Worm (Caenorhabditis elegans) whole organism, L2 larva: ENCODE measurements around the gene F59D6.1.
"Not testable (repeated sequence)": the region's sequence is repeated elsewhere in the genome, so short reads cannot be mapped to it uniquely, and the experiment has no call there.

Experiments
- C34F6.9 ChIP-seq: fragments of 150-350 bp; optimal IDR thresholded peaks from 2 replicates; lab custom pipeline; 2014; ENCODE audit warnings: missing biosample characterization, missing genetic modification characterization
- F13H6.1 ChIP-seq: sonication (generic microtip); optimal IDR thresholded peaks from 2 replicates; lab custom pipeline; 2016; ENCODE audit warnings: missing genetic modification characterization, missing compliant biosample characterization
- Y55F3AM.14 ChIP-seq: fragments of 200-800 bp; sonication (Bioruptor generic); optimal IDR thresholded peaks from 2 replicates; lab custom pipeline; 2018; ENCODE audit warnings: mild to moderate bottlenecking, missing genetic modification characterization, missing compliant biosample characterization
- ZK546.5 ChIP-seq: sonication (generic microtip); optimal IDR thresholded peaks from 2 replicates; lab custom pipeline; 2017; ENCODE audit warnings: missing biosample characterization, missing genetic modification characterization
- alr-1 ChIP-seq: fragments of 150-350 bp; optimal IDR thresholded peaks from 2 replicates; lab custom pipeline; 2014; ENCODE audit warnings: missing biosample characterization, missing genetic modification characterization
- ama-1 ChIP-seq: fragments of 150-350 bp; optimal IDR thresholded peaks from 2 replicates; lab custom pipeline; 2018; ENCODE audit warnings: inconsistent platforms
- blmp-1 ChIP-seq: sonication (generic microtip); optimal IDR thresholded peaks from 2 replicates; lab custom pipeline; 2017; ENCODE audit warnings: missing genetic modification characterization, mild to moderate bottlenecking, missing compliant biosample characterization, antibody characterized with exemption, moderate library complexity; ENCODE audit not compliant: insufficient read depth
- ceh-16 ChIP-seq: fragments of 150-350 bp; optimal IDR thresholded peaks from 2 replicates; lab custom pipeline; 2014; ENCODE audit warnings: missing biosample characterization, missing genetic modification characterization
- ceh-82 ChIP-seq: fragments of 150-350 bp; optimal IDR thresholded peaks from 2 replicates; lab custom pipeline; 2014; ENCODE audit warnings: missing biosample characterization, missing genetic modification characterization
- crh-2 ChIP-seq: sonication (generic microtip); optimal IDR thresholded peaks from 2 replicates; lab custom pipeline; 2017; ENCODE audit warnings: missing biosample characterization, missing genetic modification characterization
- dmd-4 ChIP-seq: sonication (generic microtip); optimal IDR thresholded peaks from 2 replicates; lab custom pipeline; 2017; ENCODE audit warnings: missing biosample characterization, missing genetic modification characterization
- elt-1 ChIP-seq: fragments of 150-350 bp; optimal IDR thresholded peaks from 2 replicates; lab custom pipeline; 2014; ENCODE audit warnings: missing biosample characterization, missing genetic modification characterization
- fos-1 ChIP-seq: fragments of 150-350 bp; optimal IDR thresholded peaks from 2 replicates; lab custom pipeline; 2014; ENCODE audit warnings: missing biosample characterization, missing genetic modification characterization
- lin-11 ChIP-seq: fragments of 150-350 bp; sonication (generic microtip); optimal IDR thresholded peaks from 2 replicates; lab custom pipeline; 2014; ENCODE audit warnings: missing biosample characterization, missing genetic modification characterization, inconsistent platforms, mixed read lengths
- lin-13 ChIP-seq: fragments of 150-350 bp; optimal IDR thresholded peaks from 2 replicates; lab custom pipeline; 2014; ENCODE audit warnings: missing biosample characterization, missing genetic modification reagents, missing genetic modification characterization
- lsy-2 ChIP-seq, 2 experiments: fragments of 150-350 bp in 1 of 2; sonication (generic microtip) in 1 of 2; optimal IDR thresholded peaks; 2 replicates each; lab custom pipeline; 2014 to 2017; ENCODE audit warnings: missing biosample characterization in 2 of 2, missing genetic modification characterization in 2 of 2
- mab-5 ChIP-seq: fragments of 150-350 bp; optimal IDR thresholded peaks from 2 replicates; lab custom pipeline; 2014; ENCODE audit warnings: missing biosample characterization, missing genetic modification characterization
- mbf-1 ChIP-seq: sonication (generic microtip); optimal IDR thresholded peaks from 2 replicates; lab custom pipeline; 2017; ENCODE audit warnings: missing biosample characterization, missing genetic modification characterization
- mdl-1 ChIP-seq, 2 experiments: fragments of 150-350 bp in 1 of 2; sonication (generic microtip) in 1 of 2; optimal IDR thresholded peaks; 2 replicates each; lab custom pipeline; 2017; ENCODE audit warnings: missing biosample characterization in 2 of 2, missing genetic modification characterization in 2 of 2
- nhr-10 ChIP-seq: sonication (generic microtip); optimal IDR thresholded peaks from 2 replicates; lab custom pipeline; 2017; ENCODE audit warnings: missing biosample characterization, missing genetic modification characterization
- nhr-11 ChIP-seq: fragments of 150-350 bp; optimal IDR thresholded peaks from 2 replicates; lab custom pipeline; 2014; ENCODE audit warnings: missing biosample characterization, missing genetic modification characterization
- nhr-12 ChIP-seq: fragments of 150-350 bp; optimal IDR thresholded peaks from 2 replicates; lab custom pipeline; 2014; ENCODE audit warnings: missing biosample characterization, missing genetic modification characterization
- nhr-129 ChIP-seq: fragments of 150-350 bp; optimal IDR thresholded peaks from 2 replicates; lab custom pipeline; 2014; ENCODE audit warnings: missing biosample characterization, missing genetic modification characterization
- nhr-21 ChIP-seq: fragments of 150-350 bp; optimal IDR thresholded peaks from 2 replicates; lab custom pipeline; 2014; ENCODE audit warnings: missing biosample characterization, missing genetic modification characterization
- nhr-23 ChIP-seq: fragments of 150-350 bp; optimal IDR thresholded peaks from 2 replicates; lab custom pipeline; 2014; ENCODE audit warnings: missing biosample characterization, missing genetic modification reagents, missing genetic modification characterization
- nhr-237 ChIP-seq: fragments of 150-350 bp; optimal IDR thresholded peaks from 2 replicates; lab custom pipeline; 2014; ENCODE audit warnings: missing biosample characterization, missing genetic modification characterization
- nhr-25 ChIP-seq: fragments of 150-350 bp; sonication (generic microtip); optimal IDR thresholded peaks from 3 replicates; lab custom pipeline; 2014; ENCODE audit warnings: missing biosample characterization, missing genetic modification characterization
- peb-1 ChIP-seq: fragments of 150-350 bp; optimal IDR thresholded peaks from 2 replicates; lab custom pipeline; 2014; ENCODE audit warnings: missing biosample characterization, missing genetic modification characterization
- skn-1 ChIP-seq: sonication (generic microtip); optimal IDR thresholded peaks from 2 replicates; lab custom pipeline; 2017; ENCODE audit warnings: missing biosample characterization, missing genetic modification characterization
- sma-9 ChIP-seq, 2 experiments: fragments of 150-350 bp in 1 of 2; sonication (generic microtip) in 1 of 2; optimal IDR thresholded peaks; 2 replicates each; lab custom pipeline; 2014 to 2016; ENCODE audit warnings: missing genetic modification characterization in 2 of 2, mild to moderate bottlenecking in 1 of 2, missing biosample characterization in 1 of 2, missing compliant biosample characterization in 1 of 2, missing genetic modification reagents in 1 of 2, moderate library complexity in 1 of 2
- unc-55 ChIP-seq: fragments of 150-350 bp; sonication (generic microtip); optimal IDR thresholded peaks from 3 replicates; lab custom pipeline; 2014; ENCODE audit warnings: missing biosample characterization, missing genetic modification reagents, missing genetic modification characterization
- unc-62 ChIP-seq: fragments of 150-350 bp; optimal IDR thresholded peaks from 2 replicates; lab custom pipeline; 2014; ENCODE audit warnings: missing biosample characterization, missing genetic modification reagents, missing genetic modification characterization
- zag-1 ChIP-seq: fragments of 150-350 bp; optimal IDR thresholded peaks from 2 replicates; lab custom pipeline; 2014; ENCODE audit warnings: missing biosample characterization, missing genetic modification characterization
- ztf-1 ChIP-seq: fragments of 200-800 bp; sonication (Bioruptor generic); conservative IDR thresholded peaks from 2 replicates; pipeline ENCODE4 v1.3.6; 2022; ENCODE audit warnings: missing genetic modification characterization, missing compliant biosample characterization
- ztf-11 ChIP-seq: sonication (generic microtip); optimal IDR thresholded peaks from 2 replicates; lab custom pipeline; 2017; ENCODE audit warnings: missing biosample characterization, missing genetic modification characterization

F59D6.1 gene

ce11 chrV:3054254-3054653, 9.3 kb downstream of the F59D6.1 start, which contains the start of gene C50H11.8:
Gene C50H11.8, plus strand, starts transcription at chrV:3054554.
- TF ChIP-seq zag-1 (tag; lab: Kevin White, UChicago) (no peak), C34F6.9 (tag; lab: Kevin White, UChicago) (no peak), lsy-2 (tag; optimal IDR thresholded peaks at IDR 0.05; lab: Kevin White, UChicago) (no peak), ZK546.5 (no peak), crh-2 (tag; lab: Kevin White, UChicago) (no peak), unc-62 (GFP tag; lab: Kevin White, UChicago) (no peak), sma-9 (GFP tag; optimal IDR thresholded peaks at IDR 0.05; lab: Kevin White, UChicago) (no peak), sma-9 (tag; optimal IDR thresholded peaks at IDR 0.05; lab: Kevin White, UChicago) (no peak), lin-11 (tag; lab: Kevin White, UChicago) (no peak), ceh-16 (tag; lab: Kevin White, UChicago) (no peak), ama-1 (lab: Kevin White, UChicago) (no peak)

- TF ChIP-seq lin-11 (tag; lab: Kevin White, UChicago) = no peak
- no peak for TF ChIP-seq nhr-21 (tag; lab: Kevin White, UChicago)
- TF ChIP-seq sma-9 (GFP tag; optimal IDR thresholded peaks at IDR 0.05; lab: Kevin White, UChicago) = no peak
- TF ChIP-seq sma-9 (tag; optimal IDR thresholded peaks at IDR 0.05; lab: Kevin White, UChicago) = no peak
- no peak for TF ChIP-seq nhr-10 (tag; lab: Kevin White, UChicago)
- no peak for TF ChIP-seq nhr-129 (tag; lab: Kevin White, UChicago)
Observed at ce11 chrV:3058996-3059395, 14.1 kb downstream of the F59D6.1 start, which contains the start of gene str-244. Gene str-244, minus strand, starts transcription at chrV:3059096.

- no peak for TF ChIP-seq nhr-237 (tag; lab: Kevin White, UChicago)
- TF ChIP-seq dmd-4 (tag; lab: Kevin White, UChicago) = no peak
- TF ChIP-seq ceh-82 (tag; lab: Kevin White, UChicago) = no peak
- TF ChIP-seq C34F6.9 (tag; lab: Kevin White, UChicago) = no peak
- no peak for TF ChIP-seq fos-1 (tag; lab: Kevin White, UChicago)
- no peak for TF ChIP-seq nhr-12 (tag; lab: Kevin White, UChicago)
- no peak for TF ChIP-seq ZK546.5
- no peak for TF ChIP-seq elt-1 (tag; lab: Kevin White, UChicago)
- no peak for TF ChIP-seq nhr-11
- no peak for TF ChIP-seq ama-1 (lab: Kevin White, UChicago)
- TF ChIP-seq peb-1 (tag; lab: Kevin White, UChicago) = no peak
- no peak for TF ChIP-seq nhr-25 (tag; lab: Kevin White, UChicago)
- no peak for TF ChIP-seq lin-13 (GFP tag; lab: Kevin White, UChicago)
- no peak for TF ChIP-seq skn-1 (tag; lab: Kevin White, UChicago)
- TF ChIP-seq Y55F3AM.14 (GFP tag; lab: Kevin White, UChicago) = no peak
- TF ChIP-seq ztf-11 (tag; lab: Kevin White, UChicago) = no peak
- TF ChIP-seq unc-55 (GFP tag; lab: Kevin White, UChicago) = no peak
Observed at ce11 chrV:3062078-3062477, 17.1 kb downstream of the F59D6.1 start, which contains the start of gene srt-15. Gene srt-15, minus strand, starts transcription at chrV:3062178.

ce11 chrV:3064418-3064817, 19.5 kb downstream of the F59D6.1 start, which contains the start of gene srt-16:
Gene srt-16, minus strand, starts transcription at chrV:3064518.
- not testable (repeated sequence) for TF ChIP-seq sma-9 (GFP tag; optimal IDR thresholded peaks at IDR 0.05; lab: Kevin White, UChicago); sma-9 (tag; optimal IDR thresholded peaks at IDR 0.05; lab: Kevin White, UChicago); lin-13 (GFP tag; lab: Kevin White, UChicago); mbf-1 (tag; lab: Kevin White, UChicago)

- TF ChIP-seq mab-5 (tag; lab: Kevin White, UChicago) (no peak), skn-1 (tag; lab: Kevin White, UChicago) (no peak), Y55F3AM.14 (GFP tag; lab: Kevin White, UChicago) (no peak), ztf-1 (GFP tag; lab: Robert Waterston, UW) (no peak), alr-1 (tag; lab: Kevin White, UChicago) (no peak), F13H6.1 (no peak), nhr-10 (tag; lab: Kevin White, UChicago) (no peak), ceh-16 (tag; lab: Kevin White, UChicago) (no peak), blmp-1 (tag; lab: Kevin White, UChicago) (no peak), ceh-82 (tag; lab: Kevin White, UChicago) (no peak), mdl-1 (tag; optimal IDR thresholded peaks at IDR 0.05; lab: Kevin White, UChicago) (no peak), nhr-23 (no peak)
- TF ChIP-seq, all 48 proteins: peak for 0
Observed at ce11 chrV:3065928-3066327, 21.0 kb downstream of the F59D6.1 start, which contains the start of gene srh-185. Gene srh-185, plus strand, starts transcription at chrV:3066228.
